Worm (Caenorhabditis elegans): ENCODE data around the gene str-230.
A peak's percentile ranks its signal among the peaks of the same experiment; 100 is the strongest.

Gene str-230

DNA sequence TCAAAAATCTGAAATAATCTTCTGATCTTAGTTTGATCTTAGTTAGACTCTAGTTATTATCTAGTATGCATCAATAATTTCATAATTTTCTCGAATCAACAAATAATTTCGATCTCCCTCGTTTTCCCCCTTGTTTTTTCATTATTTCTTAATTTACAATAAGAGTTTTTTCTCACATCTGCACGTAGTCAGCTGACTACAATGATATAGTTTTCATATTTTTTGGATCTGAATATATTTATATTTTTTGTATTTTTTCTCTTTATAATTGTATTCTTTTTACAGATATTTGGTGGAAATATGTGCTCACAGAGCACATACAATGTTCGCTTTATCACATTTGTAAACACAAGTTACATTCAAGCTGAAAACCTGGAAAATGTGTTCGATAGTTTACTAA, 33.3 kb upstream of the str-230 start, which contains the start of gene sre-7:
Gene sre-7 (plus strand): TSS at position 301 of the 400 bp plus-strand sequence.
- TF ChIP-seq mxl-1 (tag; optimal IDR thresholded peaks at IDR 0.05) (no peak), aptf-2 (GFP tag; conservative IDR thresholded peaks at IDR 0.05) (no peak), ZK185.1 (tag; optimal IDR thresholded peaks at IDR 0.05; ENCODE audit: poor library complexity, severe bottlenecking) (no peak), ekl-4 (GFP tag; IDR thresholded peaks at IDR 0.05) (no peak), K11D2.4 (GFP tag; IDR thresholded peaks at IDR 0.05) (no peak), ztf-28 (GFP tag; IDR thresholded peaks at IDR 0.05) (no peak), atf-7 (tag; optimal IDR thresholded peaks at IDR 0.05) (no peak), C06A6.2 (GFP tag; conservative IDR thresholded peaks at IDR 0.05) (no peak), attf-5 (GFP tag; optimal IDR thresholded peaks at IDR 0.05) (no peak), madf-10 (tag; optimal IDR thresholded peaks at IDR 0.05) (no peak), ztf-3 (GFP tag; optimal IDR thresholded peaks at IDR 0.05) (no peak)

DNA sequence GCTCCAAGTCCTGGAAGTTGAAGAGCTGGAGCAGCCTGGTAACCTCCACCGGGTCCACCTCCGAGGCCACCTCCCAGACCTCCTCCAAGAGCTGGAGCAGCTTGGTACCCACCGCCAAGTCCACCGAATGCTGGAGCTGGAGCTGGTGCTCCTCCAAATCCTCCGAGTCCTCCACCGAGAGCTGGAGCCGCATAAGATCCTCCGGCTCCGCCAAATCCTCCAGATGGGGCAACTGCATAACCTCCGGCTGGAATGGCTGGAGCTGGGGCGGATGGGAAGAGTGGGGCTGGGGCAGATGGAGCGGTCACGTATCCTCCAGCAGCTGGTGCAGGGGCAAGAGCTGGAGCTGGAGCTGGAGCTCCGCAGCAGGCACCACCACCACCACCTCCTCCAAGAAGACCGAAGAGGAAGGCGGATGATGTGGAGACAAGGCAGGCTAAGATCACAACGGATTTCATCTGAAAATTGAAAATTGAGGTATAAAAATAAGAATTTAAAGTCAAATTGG, 30.1 kb upstream of the str-230 start, which contains the start of gene K02E11.10:
Gene K02E11.10 (minus strand): TSS at position 458 of the 508 bp plus-strand sequence.
- no peak for TF ChIP-seq Y79H2A.3 (GFP tag; conservative IDR thresholded peaks at IDR 0.05)
- TF ChIP-seq fkh-3 (tag; optimal IDR thresholded peaks at IDR 0.05), result peak; percentile 13
- TF ChIP-seq B0035.1 (tag; optimal IDR thresholded peaks at IDR 0.05), result no peak
- no peak for TF ChIP-seq lin-35 (GFP tag; optimal IDR thresholded peaks at IDR 0.05)
- TF ChIP-seq let-607 (tag; optimal IDR thresholded peaks at IDR 0.05), result no peak
- TF ChIP-seq bed-1 (GFP tag; IDR thresholded peaks at IDR 0.05), result 0 out of 2 replicates have a peak, but pooled peaks have one; percentile 28
- no peak for TF ChIP-seq akir-1 (GFP tag; optimal IDR thresholded peaks at IDR 0.05)
- peak; percentile 96 for TF ChIP-seq egrh-3 (GFP tag; IDR thresholded peaks at IDR 0.05)
- TF ChIP-seq ztf-18 (tag; optimal IDR thresholded peaks at IDR 0.05), result no peak
- no peak for TF ChIP-seq hlh-12 (tag; optimal IDR thresholded peaks at IDR 0.05)

DNA sequence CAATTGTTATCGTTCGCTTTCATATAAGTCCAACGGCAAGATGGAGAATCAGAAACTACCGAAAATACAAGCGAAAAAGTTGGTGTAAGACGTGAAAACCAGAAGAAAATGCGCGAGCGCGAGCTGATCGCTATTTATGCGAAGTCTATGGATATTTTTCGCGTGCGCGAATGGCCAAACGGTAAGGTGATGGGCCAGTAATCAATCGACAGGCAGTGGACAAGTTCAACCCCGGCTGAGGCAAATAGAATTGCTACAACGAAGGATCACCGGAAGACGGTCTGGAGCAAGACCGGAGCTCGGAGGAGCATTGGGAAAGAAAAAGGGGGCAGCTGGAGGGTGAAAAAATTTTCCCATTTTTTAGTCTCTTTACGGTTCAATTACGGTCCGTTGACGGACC, 26.8 kb upstream of the str-230 start:
- TF ChIP-seq egrh-3 (GFP tag; IDR thresholded peaks at IDR 0.05) (peak; percentile 46), D2030.7 (GFP tag; IDR thresholded peaks at IDR 0.05) (peak; percentile 94), hmg-1.2 (GFP tag; IDR thresholded peaks at IDR 0.05) (peak; percentile 72), ceh-58 (GFP tag; IDR thresholded peaks at IDR 0.05) (peak; percentile 95), mcd-1 (GFP tag; IDR thresholded peaks at IDR 0.05) (peak; percentile 61), F33H1.4 (GFP tag; IDR thresholded peaks at IDR 0.05) (peak; percentile 57), B0261.1 (tag; optimal IDR thresholded peaks at IDR 0.05) (peak; percentile 52), tbp1 (GFP tag; optimal IDR thresholded peaks at IDR 0.05) (peak; percentile 81), C17E4.6 (GFP tag; IDR thresholded peaks at IDR 0.05) (0 out of 2 replicates have a peak, but pooled peaks have one; percentile 21), cebp-2 (GFP tag; IDR thresholded peaks at IDR 0.05) (peak; percentile 96), bed-1 (GFP tag; IDR thresholded peaks at IDR 0.05) (0 out of 2 replicates have a peak, but pooled peaks have one; percentile 78), nfyb-1 (GFP tag; IDR thresholded peaks at IDR 0.05) (peak; percentile 57; the same call in 1 of the 2 replicates), Y56A3A.18 (GFP tag; IDR thresholded peaks at IDR 0.05) (peak; percentile 80), sea-2 (GFP tag; IDR thresholded peaks at IDR 0.05) (peak; percentile 84; the same call in 1 of the 2 replicates), dox-1 (GFP tag; IDR thresholded peaks at IDR 0.05) (peak; percentile 87), Y53F4B.3 (GFP tag; IDR thresholded peaks at IDR 0.05) (0 out of 2 replicates have a peak, but pooled peaks have one; percentile 18), nhr-120 (GFP tag; IDR thresholded peaks at IDR 0.05) (0 out of 2 replicates have a peak, but pooled peaks have one; percentile 86), rpc-1 (optimal IDR thresholded peaks at IDR 0.05) (peak; percentile 35), rpc-1 (tag; optimal IDR thresholded peaks at IDR 0.05) (peak; percentile 65), egl-44 (GFP tag; IDR thresholded peaks at IDR 0.05) (peak; percentile 91), hmg-20 (GFP tag; IDR thresholded peaks at IDR 0.05) (peak; percentile 60; the same call in 1 of the 2 replicates), Y67H2A.10 (GFP tag; conservative IDR thresholded peaks at IDR 0.05) (0 out of 2 replicates have a peak, but pooled peaks have one; percentile 9), madf-6 (GFP tag; IDR thresholded peaks at IDR 0.05) (peak; percentile 71), ceh-40 (GFP tag; IDR thresholded peaks at IDR 0.05) (peak; percentile 68; the same call in 1 of the 2 replicates), attf-3 (GFP tag; conservative IDR thresholded peaks at IDR 0.05) (0 out of 2 replicates have a peak, but pooled peaks have one; percentile 35), Y79H2A.3 (GFP tag; conservative IDR thresholded peaks at IDR 0.05) (0 out of 2 replicates have a peak, but pooled peaks have one; percentile 18), rcor-1 (GFP tag; IDR thresholded peaks at IDR 0.05) (peak; percentile 59), egl-18 (GFP tag; IDR thresholded peaks at IDR 0.05) (0 out of 2 replicates have a peak, but pooled peaks have one; percentile 14)
